Worm (Caenorhabditis elegans) whole organism, L1 larva: Measurements from ENCODE around the gene R11H6.4.

Experiments used
- fos-1 ChIP-seq: fragments of 150-350 bp; optimal IDR thresholded peaks from 2 replicates; lab custom pipeline; 2014; ENCODE audit warnings: missing biosample characterization, missing genetic modification characterization
- lin-39 ChIP-seq: fragments of 150-350 bp; optimal IDR thresholded peaks from 2 replicates; lab custom pipeline; 2014; ENCODE audit warnings: missing biosample characterization, missing genetic modification reagents, missing genetic modification characterization
- nhr-77 ChIP-seq: fragments of 150-350 bp; optimal IDR thresholded peaks from 2 replicates; lab custom pipeline; 2014; ENCODE audit warnings: missing biosample characterization, missing genetic modification characterization
- pax-3 ChIP-seq: fragments of 200-800 bp; sonication (Bioruptor generic); optimal IDR thresholded peaks from 2 replicates; lab custom pipeline; 2018; ENCODE audit warnings: mild to moderate bottlenecking, missing genetic modification characterization, moderate library complexity, missing compliant biosample characterization
- pqm-1 ChIP-seq: sonication (generic microtip); optimal IDR thresholded peaks from 3 replicates; lab custom pipeline; 2017; ENCODE audit warnings: missing biosample characterization, missing genetic modification characterization

DNA sequence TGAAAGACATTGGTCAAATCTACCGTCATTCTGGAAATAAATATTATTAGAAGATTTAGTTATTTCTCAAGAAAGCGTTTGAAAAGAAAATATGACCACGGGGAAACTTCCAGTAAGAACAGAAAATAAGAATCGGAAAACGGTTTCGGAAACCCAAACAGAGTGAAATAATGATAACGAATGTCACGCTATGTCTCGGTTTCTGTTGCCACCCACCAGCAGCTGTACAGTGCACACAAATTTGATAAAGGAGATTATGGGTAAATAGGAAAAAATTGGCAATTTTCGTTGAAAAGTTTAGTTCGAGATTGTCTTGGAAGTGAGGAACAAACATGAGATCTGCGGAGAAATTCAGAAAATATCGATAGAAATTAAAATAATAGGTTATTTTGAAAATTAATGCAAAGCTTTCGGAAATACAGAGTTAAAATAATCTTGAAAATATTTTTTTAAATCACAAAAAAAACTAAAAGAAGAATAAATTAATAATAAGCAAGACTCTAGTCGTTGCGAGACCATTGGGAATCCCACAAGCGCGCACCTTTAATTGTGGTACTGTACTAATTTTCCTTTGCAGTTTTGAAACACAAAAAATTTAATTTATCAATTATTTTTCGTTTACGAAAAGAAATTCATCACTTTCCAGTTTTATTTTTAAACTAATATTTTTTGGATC is 12.6 kb upstream of the R11H6.4 start, which contains the start of gene pes-9:
- TF ChIP-seq pqm-1 (tag; lab: Kevin White, UChicago) (no peak), nhr-77 (tag; lab: Kevin White, UChicago) (no peak), lin-39 (tag; lab: Kevin White, UChicago) (no peak), fos-1 (tag; lab: Kevin White, UChicago) (no peak), pax-3 (tag; lab: Kevin White, UChicago) (no peak)
